Worm (Caenorhabditis elegans) whole organism, L2 larva: ENCODE measurements around the gene C10A4.4.

Experiments
- alr-1 ChIP-seq: fragments of 150-350 bp; optimal IDR thresholded peaks from 2 replicates; lab custom pipeline; 2014; ENCODE audit warnings: missing biosample characterization, missing genetic modification characterization
- aly-2 ChIP-seq: fragments of 150-350 bp; optimal IDR thresholded peaks from 2 replicates; lab custom pipeline; 2014; ENCODE audit warnings: missing biosample characterization, missing genetic modification characterization
- ama-1 ChIP-seq: fragments of 150-350 bp; optimal IDR thresholded peaks from 2 replicates; lab custom pipeline; 2018; ENCODE audit warnings: inconsistent platforms
- dmd-4 ChIP-seq: sonication (generic microtip); optimal IDR thresholded peaks from 2 replicates; lab custom pipeline; 2017; ENCODE audit warnings: missing biosample characterization, missing genetic modification characterization
- egl-27 ChIP-seq: sonication (generic microtip); optimal IDR thresholded peaks from 3 replicates; lab custom pipeline; 2017; ENCODE audit warnings: missing biosample characterization, missing genetic modification reagents, missing genetic modification characterization
- lin-11 ChIP-seq: fragments of 150-350 bp; sonication (generic microtip); optimal IDR thresholded peaks from 2 replicates; lab custom pipeline; 2014; ENCODE audit warnings: missing biosample characterization, missing genetic modification characterization, inconsistent platforms, mixed read lengths
- lin-39 ChIP-seq: fragments of 150-350 bp; optimal IDR thresholded peaks from 2 replicates; lab custom pipeline; 2014; ENCODE audit warnings: missing biosample characterization, missing genetic modification reagents, missing genetic modification characterization
- nhr-11 ChIP-seq: fragments of 150-350 bp; optimal IDR thresholded peaks from 2 replicates; lab custom pipeline; 2014; ENCODE audit warnings: missing biosample characterization, missing genetic modification characterization
- nhr-12 ChIP-seq: fragments of 150-350 bp; optimal IDR thresholded peaks from 2 replicates; lab custom pipeline; 2014; ENCODE audit warnings: missing biosample characterization, missing genetic modification characterization
- nhr-23 ChIP-seq: fragments of 150-350 bp; optimal IDR thresholded peaks from 2 replicates; lab custom pipeline; 2014; ENCODE audit warnings: missing biosample characterization, missing genetic modification reagents, missing genetic modification characterization
- nhr-237 ChIP-seq: fragments of 150-350 bp; optimal IDR thresholded peaks from 2 replicates; lab custom pipeline; 2014; ENCODE audit warnings: missing biosample characterization, missing genetic modification characterization
- unc-39 ChIP-seq: fragments of 150-350 bp; optimal IDR thresholded peaks from 2 replicates; lab custom pipeline; 2014; ENCODE audit warnings: missing biosample characterization, missing genetic modification characterization
- zag-1 ChIP-seq: fragments of 150-350 bp; optimal IDR thresholded peaks from 2 replicates; lab custom pipeline; 2014; ENCODE audit warnings: missing biosample characterization, missing genetic modification characterization

- no peak for TF ChIP-seq zag-1 (tag; lab: Kevin White, UChicago)
- no peak for TF ChIP-seq lin-39 (tag; lab: Kevin White, UChicago)
- no peak for TF ChIP-seq nhr-237 (tag; lab: Kevin White, UChicago)
- TF ChIP-seq nhr-23 = no peak
- TF ChIP-seq nhr-12 (tag; lab: Kevin White, UChicago) = no peak
- TF ChIP-seq egl-27 (tag; lab: Kevin White, UChicago) = no peak
- no peak for TF ChIP-seq nhr-11
- TF ChIP-seq alr-1 (tag; lab: Kevin White, UChicago) = no peak
- TF ChIP-seq lin-11 (tag; lab: Kevin White, UChicago) = no peak
- no peak for TF ChIP-seq aly-2 (tag; lab: Kevin White, UChicago)
- no peak for TF ChIP-seq ama-1 (lab: Kevin White, UChicago)
- TF ChIP-seq unc-39 (tag; lab: Kevin White, UChicago) = no peak
- TF ChIP-seq dmd-4 (tag; lab: Kevin White, UChicago) = no peak
These were observed 7.7 kb upstream of the C10A4.4 start, which contains the start of gene gad-2 for ce11 chrX:7393167-7393566.
